Fruit fly (Drosophila melanogaster): ENCODE measurements around the gene Nost.

dm6 chrX:9103308-9104185 is 73.5 kb downstream of the Nost start, which contains the start of gene CG7766:
- TF ChIP-seq usp (GFP tag; optimal IDR thresholded peaks at IDR 0.05) (no peak), Dll (optimal IDR thresholded peaks at IDR 0.05) (no peak), psq (optimal IDR thresholded peaks at IDR 0.05) (no peak), CG8478 (optimal IDR thresholded peaks at IDR 0.05) (no peak)
